Worm (Caenorhabditis elegans) whole organism, L2 larva: ENCODE measurements around the gene csn-3.

Source experiments
- C34F6.9 ChIP-seq: fragments of 150-350 bp; optimal IDR thresholded peaks from 2 replicates; lab custom pipeline; 2014; ENCODE audit warnings: missing biosample characterization, missing genetic modification characterization
- Y55F3AM.14 ChIP-seq: fragments of 200-800 bp; sonication (Bioruptor generic); optimal IDR thresholded peaks from 2 replicates; lab custom pipeline; 2018; ENCODE audit warnings: mild to moderate bottlenecking, missing genetic modification characterization, missing compliant biosample characterization
- ZK546.5 ChIP-seq: sonication (generic microtip); optimal IDR thresholded peaks from 2 replicates; lab custom pipeline; 2017; ENCODE audit warnings: missing biosample characterization, missing genetic modification characterization
- aly-2 ChIP-seq: fragments of 150-350 bp; optimal IDR thresholded peaks from 2 replicates; lab custom pipeline; 2014; ENCODE audit warnings: missing biosample characterization, missing genetic modification characterization
- blmp-1 ChIP-seq: sonication (generic microtip); optimal IDR thresholded peaks from 2 replicates; lab custom pipeline; 2017; ENCODE audit warnings: missing genetic modification characterization, mild to moderate bottlenecking, missing compliant biosample characterization, antibody characterized with exemption, moderate library complexity; ENCODE audit not compliant: insufficient read depth
- ceh-16 ChIP-seq: fragments of 150-350 bp; optimal IDR thresholded peaks from 2 replicates; lab custom pipeline; 2014; ENCODE audit warnings: missing biosample characterization, missing genetic modification characterization
- dmd-4 ChIP-seq: sonication (generic microtip); optimal IDR thresholded peaks from 2 replicates; lab custom pipeline; 2017; ENCODE audit warnings: missing biosample characterization, missing genetic modification characterization
- egl-27 ChIP-seq: sonication (generic microtip); optimal IDR thresholded peaks from 3 replicates; lab custom pipeline; 2017; ENCODE audit warnings: missing biosample characterization, missing genetic modification reagents, missing genetic modification characterization
- elt-1 ChIP-seq: fragments of 150-350 bp; optimal IDR thresholded peaks from 2 replicates; lab custom pipeline; 2014; ENCODE audit warnings: missing biosample characterization, missing genetic modification characterization
- elt-3 ChIP-seq: sonication (generic microtip); optimal IDR thresholded peaks from 2 replicates; lab custom pipeline; 2017; ENCODE audit warnings: missing biosample characterization, missing genetic modification characterization
- fos-1 ChIP-seq: fragments of 150-350 bp; optimal IDR thresholded peaks from 2 replicates; lab custom pipeline; 2014; ENCODE audit warnings: missing biosample characterization, missing genetic modification characterization
- gmeb-1 ChIP-seq: fragments of 150-350 bp; optimal IDR thresholded peaks from 2 replicates; lab custom pipeline; 2014; ENCODE audit warnings: missing biosample characterization, missing genetic modification characterization
- lin-11 ChIP-seq: fragments of 150-350 bp; sonication (generic microtip); optimal IDR thresholded peaks from 2 replicates; lab custom pipeline; 2014; ENCODE audit warnings: missing biosample characterization, missing genetic modification characterization, inconsistent platforms, mixed read lengths
- lin-13 ChIP-seq: fragments of 150-350 bp; optimal IDR thresholded peaks from 2 replicates; lab custom pipeline; 2014; ENCODE audit warnings: missing biosample characterization, missing genetic modification reagents, missing genetic modification characterization
- lin-39 ChIP-seq: fragments of 150-350 bp; optimal IDR thresholded peaks from 2 replicates; lab custom pipeline; 2014; ENCODE audit warnings: missing biosample characterization, missing genetic modification reagents, missing genetic modification characterization
- lsy-2 ChIP-seq, 2 experiments: fragments of 150-350 bp in 1 of 2; sonication (generic microtip) in 1 of 2; optimal IDR thresholded peaks; 2 replicates each; lab custom pipeline; 2014 to 2017; ENCODE audit warnings: missing biosample characterization in 2 of 2, missing genetic modification characterization in 2 of 2
- mab-5 ChIP-seq: fragments of 150-350 bp; optimal IDR thresholded peaks from 2 replicates; lab custom pipeline; 2014; ENCODE audit warnings: missing biosample characterization, missing genetic modification characterization
- mdl-1 ChIP-seq, 2 experiments: fragments of 150-350 bp in 1 of 2; sonication (generic microtip) in 1 of 2; optimal IDR thresholded peaks; 2 replicates each; lab custom pipeline; 2017; ENCODE audit warnings: missing biosample characterization in 2 of 2, missing genetic modification characterization in 2 of 2
- nhr-10 ChIP-seq: sonication (generic microtip); optimal IDR thresholded peaks from 2 replicates; lab custom pipeline; 2017; ENCODE audit warnings: missing biosample characterization, missing genetic modification characterization
- nhr-11 ChIP-seq: fragments of 150-350 bp; optimal IDR thresholded peaks from 2 replicates; lab custom pipeline; 2014; ENCODE audit warnings: missing biosample characterization, missing genetic modification characterization
- nhr-12 ChIP-seq: fragments of 150-350 bp; optimal IDR thresholded peaks from 2 replicates; lab custom pipeline; 2014; ENCODE audit warnings: missing biosample characterization, missing genetic modification characterization
- nhr-129 ChIP-seq: fragments of 150-350 bp; optimal IDR thresholded peaks from 2 replicates; lab custom pipeline; 2014; ENCODE audit warnings: missing biosample characterization, missing genetic modification characterization
- nhr-237 ChIP-seq: fragments of 150-350 bp; optimal IDR thresholded peaks from 2 replicates; lab custom pipeline; 2014; ENCODE audit warnings: missing biosample characterization, missing genetic modification characterization
- nhr-25 ChIP-seq: fragments of 150-350 bp; sonication (generic microtip); optimal IDR thresholded peaks from 3 replicates; lab custom pipeline; 2014; ENCODE audit warnings: missing biosample characterization, missing genetic modification characterization
- nhr-6 ChIP-seq: fragments of 150-350 bp; optimal IDR thresholded peaks from 2 replicates; lab custom pipeline; 2014; ENCODE audit warnings: missing biosample characterization, missing genetic modification characterization
- peb-1 ChIP-seq: fragments of 150-350 bp; optimal IDR thresholded peaks from 2 replicates; lab custom pipeline; 2014; ENCODE audit warnings: missing biosample characterization, missing genetic modification characterization
- skn-1 ChIP-seq: sonication (generic microtip); optimal IDR thresholded peaks from 2 replicates; lab custom pipeline; 2017; ENCODE audit warnings: missing biosample characterization, missing genetic modification characterization
- unc-55 ChIP-seq: fragments of 150-350 bp; sonication (generic microtip); optimal IDR thresholded peaks from 3 replicates; lab custom pipeline; 2014; ENCODE audit warnings: missing biosample characterization, missing genetic modification reagents, missing genetic modification characterization
- unc-62 ChIP-seq: fragments of 150-350 bp; optimal IDR thresholded peaks from 2 replicates; lab custom pipeline; 2014; ENCODE audit warnings: missing biosample characterization, missing genetic modification reagents, missing genetic modification characterization
- zag-1 ChIP-seq: fragments of 150-350 bp; optimal IDR thresholded peaks from 2 replicates; lab custom pipeline; 2014; ENCODE audit warnings: missing biosample characterization, missing genetic modification characterization
- ztf-1 ChIP-seq: fragments of 200-800 bp; sonication (Bioruptor generic); conservative IDR thresholded peaks from 2 replicates; pipeline ENCODE4 v1.3.6; 2022; ENCODE audit warnings: missing genetic modification characterization, missing compliant biosample characterization
- ztf-11 ChIP-seq: sonication (generic microtip); optimal IDR thresholded peaks from 2 replicates; lab custom pipeline; 2017; ENCODE audit warnings: missing biosample characterization, missing genetic modification characterization
- ztf-4 ChIP-seq: fragments of 150-350 bp; optimal IDR thresholded peaks from 2 replicates; lab custom pipeline; 2014; ENCODE audit warnings: missing biosample characterization, missing genetic modification characterization

Gene csn-3

DNA sequence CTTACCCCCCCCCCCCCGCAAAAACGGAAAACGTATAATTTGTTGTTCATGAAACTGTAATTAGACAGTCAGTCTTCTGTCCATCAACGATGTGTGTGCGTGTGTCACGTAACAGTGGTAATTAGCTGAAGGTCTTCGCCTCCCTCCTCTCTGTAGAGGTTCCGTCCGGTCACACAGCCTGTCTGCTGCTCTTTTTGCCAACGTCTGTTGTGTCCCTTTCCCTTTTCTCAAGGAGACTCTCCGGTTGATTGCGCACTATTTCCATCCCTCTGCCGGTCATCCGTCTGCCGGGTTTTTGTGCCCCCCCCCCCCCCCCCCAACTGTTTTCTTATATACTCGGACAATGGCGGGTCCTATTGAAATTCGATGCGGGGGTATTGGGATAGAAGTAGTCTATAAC is 18.8 kb upstream of the csn-3 start:
- TF ChIP-seq ceh-16 (no peak), peb-1 (no peak), nhr-12 (no peak), nhr-25 (peak; percentile 49), elt-3 (tag; lab: Kevin White, UChicago) (no peak)

DNA sequence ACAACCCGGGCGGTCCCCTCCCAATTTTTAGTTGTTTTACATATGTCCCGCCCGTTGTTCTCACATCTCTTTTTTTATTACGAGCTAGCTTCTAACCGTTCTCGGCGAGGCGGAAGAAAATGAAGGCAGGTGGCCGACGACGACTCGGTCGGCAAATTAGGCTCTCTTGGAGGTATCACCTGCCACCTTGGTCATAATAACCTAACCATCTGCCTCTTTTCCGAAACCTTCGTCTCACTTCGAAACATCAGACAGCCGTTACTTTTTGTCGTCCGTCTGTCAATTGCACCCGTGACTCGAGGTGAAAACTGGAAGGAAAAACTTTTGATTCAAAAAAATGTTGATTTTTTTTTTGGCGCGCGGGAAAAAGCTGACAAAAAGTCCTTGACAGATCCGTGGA is 17.1 kb upstream of the csn-3 start:
- TF ChIP-seq mdl-1 (tag; optimal IDR thresholded peaks at IDR 0.05; lab: Kevin White, UChicago) (no peak), nhr-11 (tag; lab: Kevin White, UChicago) (no peak), mab-5 (no peak), unc-55 (GFP tag; lab: Kevin White, UChicago) (no peak), nhr-25 (no peak), lin-39 (tag; lab: Kevin White, UChicago) (no peak), ztf-4 (no peak), egl-27 (tag; lab: Kevin White, UChicago) (no peak), skn-1 (tag; lab: Kevin White, UChicago) (no peak), nhr-6 (tag; lab: Kevin White, UChicago) (no peak), elt-3 (tag; lab: Kevin White, UChicago) (no peak), lin-11 (tag; lab: Kevin White, UChicago) (no peak), unc-62 (GFP tag; lab: Kevin White, UChicago) (no peak), blmp-1 (no peak), Y55F3AM.14 (GFP tag; lab: Kevin White, UChicago) (no peak), elt-1 (tag; lab: Kevin White, UChicago) (no peak), zag-1 (tag; lab: Kevin White, UChicago) (no peak), ZK546.5 (tag; lab: Kevin White, UChicago) (no peak), ztf-1 (no peak), peb-1 (no peak)

DNA sequence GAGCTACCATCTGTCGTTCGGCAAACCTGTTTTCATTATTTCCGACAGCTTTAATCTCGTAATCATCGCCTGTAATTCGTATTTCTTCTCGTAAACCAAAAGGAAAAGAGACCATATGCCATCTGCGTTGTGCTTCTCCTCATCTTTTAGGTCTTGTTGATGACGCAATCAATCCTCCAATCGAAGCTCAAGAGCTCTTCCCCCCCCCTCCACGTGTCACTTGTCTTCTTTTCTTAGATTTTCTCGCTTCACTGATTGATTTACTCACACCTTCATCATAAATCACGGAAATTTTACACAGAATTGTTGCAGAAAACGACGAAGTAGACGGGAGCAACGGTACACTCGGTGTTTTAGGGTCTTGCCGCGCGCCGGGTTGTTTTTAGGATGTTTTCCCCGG is 15.8 kb upstream of the csn-3 start, which contains the start of gene tcl-2:
TSS of gene tcl-2 (plus strand) at position 388 of the 400 bp plus-strand sequence.
- no peak for TF ChIP-seq nhr-6 (tag; lab: Kevin White, UChicago)
- TF ChIP-seq ztf-1: no peak
- no peak for TF ChIP-seq unc-55 (GFP tag; lab: Kevin White, UChicago)

DNA sequence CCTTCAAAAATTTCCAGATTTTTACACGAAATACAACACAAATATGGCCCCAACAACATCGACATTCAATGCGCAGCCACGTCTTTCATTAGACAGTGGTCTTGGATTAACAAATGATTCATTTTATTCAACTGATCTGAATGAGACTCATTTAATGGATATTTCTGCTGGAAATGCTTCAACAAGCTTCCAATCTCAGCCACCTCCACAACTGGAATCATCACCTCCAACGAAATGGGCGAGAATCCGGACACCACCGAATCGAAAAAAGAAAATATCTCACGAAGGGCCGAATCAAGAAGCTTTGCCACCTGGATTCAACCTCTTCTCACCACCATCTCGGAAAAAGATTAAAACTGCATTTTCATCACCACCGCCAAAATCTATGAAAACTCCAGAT is 14.8 kb upstream of the csn-3 start:
- TF ChIP-seq peb-1 (no peak), nhr-129 (no peak), gmeb-1 (no peak)

DNA sequence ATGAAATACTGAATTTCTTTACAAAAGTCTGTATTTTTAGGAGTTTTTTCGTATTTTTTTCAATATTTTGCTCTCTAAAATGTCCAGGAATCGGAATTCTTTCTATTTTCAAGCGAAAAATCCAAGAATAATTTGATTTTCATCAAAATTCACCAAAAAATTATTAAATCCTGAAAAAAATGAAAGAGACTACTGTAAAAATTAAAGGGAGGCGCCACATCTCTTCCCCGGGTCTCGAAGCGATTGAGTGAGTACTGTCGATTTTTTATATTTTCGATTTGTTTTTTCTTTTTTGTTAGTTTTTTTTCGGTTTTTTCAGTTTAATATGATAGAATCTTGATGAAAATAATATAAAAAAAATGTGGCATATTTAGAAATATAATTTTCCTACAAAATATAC is 11.0 kb upstream of the csn-3 start:
- TF ChIP-seq ztf-11 (tag; lab: Kevin White, UChicago): no peak
- no peak for TF ChIP-seq aly-2 (tag; lab: Kevin White, UChicago)
- TF ChIP-seq lsy-2 (tag; optimal IDR thresholded peaks at IDR 0.05; lab: Kevin White, UChicago): no peak
- TF ChIP-seq peb-1: no peak
- TF ChIP-seq C34F6.9 (tag; lab: Kevin White, UChicago): no peak
- TF ChIP-seq elt-3 (tag; lab: Kevin White, UChicago): no peak
- TF ChIP-seq nhr-11 (tag; lab: Kevin White, UChicago): no peak
- no peak for TF ChIP-seq ztf-1
- no peak for TF ChIP-seq nhr-12
- no peak for TF ChIP-seq dmd-4 (tag; lab: Kevin White, UChicago)

DNA sequence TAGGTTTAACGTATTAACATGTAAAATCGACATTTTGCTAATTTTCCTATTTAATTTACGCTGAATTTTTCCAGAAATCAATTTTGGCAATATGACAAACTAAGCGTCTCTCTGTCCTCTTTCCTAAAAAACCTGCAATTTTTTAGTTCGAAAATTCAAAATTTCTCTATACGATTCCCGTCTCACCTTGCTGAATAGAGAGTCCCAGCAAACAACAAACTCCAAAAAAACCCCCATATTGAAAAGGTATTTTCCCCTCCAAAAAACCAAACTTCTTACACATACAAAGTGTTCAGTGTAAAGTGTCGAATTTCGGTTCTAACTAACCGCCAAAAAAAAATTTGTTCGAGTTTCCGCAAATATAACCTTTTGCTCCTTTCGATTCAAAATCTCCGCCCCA is 10.4 kb upstream of the csn-3 start, which contains the start of gene pnc-1:
TSS of gene pnc-1 (plus strand) at position 301 of the 400 bp plus-strand sequence.
- TF ChIP-seq fos-1 (no peak), gmeb-1 (no peak), skn-1 (tag; lab: Kevin White, UChicago) (no peak), elt-3 (tag; lab: Kevin White, UChicago) (no peak), nhr-10 (no peak), nhr-129 (no peak), lin-13 (no peak), nhr-12 (no peak), zag-1 (tag; lab: Kevin White, UChicago) (no peak), nhr-237 (no peak), unc-55 (GFP tag; lab: Kevin White, UChicago) (no peak), nhr-6 (tag; lab: Kevin White, UChicago) (no peak)
